Fruit fly (Drosophila melanogaster) whole organism, wandering third instar larva: Measurements from ENCODE around the gene CG43089.

Experiments used
- Abd-B ChIP-seq: fragments of >200 bp; optimal IDR thresholded peaks from 2 replicates; lab custom pipeline; 2017; ENCODE audit warnings: missing biosample characterization, missing genetic modification characterization
- CG32264 ChIP-seq: fragments of 200-800 bp; sonication (Bioruptor generic); optimal IDR thresholded peaks from 2 replicates; lab custom pipeline; 2016; ENCODE audit warnings: missing biosample characterization, missing genetic modification characterization
- CG9705 ChIP-seq: fragments of 200-800 bp; sonication (Bioruptor generic); optimal IDR thresholded peaks from 2 replicates; lab custom pipeline; 2018; ENCODE audit warnings: missing biosample characterization, mild to moderate bottlenecking, missing genetic modification characterization
- CrebA ChIP-seq: fragments of 200-800 bp; sonication (Bioruptor generic); optimal IDR thresholded peaks from 2 replicates; lab custom pipeline; 2016; ENCODE audit warnings: missing biosample characterization, mild to moderate bottlenecking, missing genetic modification characterization, borderline replicate concordance
- Dfd ChIP-seq: fragments of >200 bp; optimal IDR thresholded peaks from 2 replicates; lab custom pipeline; 2017; ENCODE audit warnings: missing biosample characterization, missing genetic modification characterization
- Dif ChIP-seq: fragments of 200-275, 200-300 bp; sonication (Bioruptor generic); optimal IDR thresholded peaks from 2 replicates; lab custom pipeline; 2018; ENCODE audit warnings: missing biosample characterization, missing genetic modification characterization; ENCODE audit not compliant: partially characterized antibody
- GATAd ChIP-seq: sonication (Bioruptor generic); optimal IDR thresholded peaks from 2 replicates; lab custom pipeline; 2016; ENCODE audit warnings: missing biosample characterization, missing genetic modification characterization
- HLH106 ChIP-seq: fragments of 200-800 bp; optimal IDR thresholded peaks from 3 replicates; lab custom pipeline; 2019; ENCODE audit warnings: missing biosample characterization, mild to moderate bottlenecking, missing genetic modification characterization, moderate library complexity
- Hnf4 ChIP-seq: fragments of 200-800 bp; sonication (Bioruptor generic); optimal IDR thresholded peaks from 2 replicates; lab custom pipeline; 2016; ENCODE audit warnings: missing biosample characterization, mild to moderate bottlenecking, missing genetic modification characterization
- Hr78 ChIP-seq: fragments of >200 bp; optimal IDR thresholded peaks from 2 replicates; lab custom pipeline; 2017; ENCODE audit warnings: missing biosample characterization, missing genetic modification characterization
- Hr83 ChIP-seq: fragments of 200-300 bp; sonication (Bioruptor generic); optimal IDR thresholded peaks from 2 replicates; lab custom pipeline; 2016; ENCODE audit warnings: missing biosample characterization, mild to moderate bottlenecking, missing genetic modification characterization, moderate library complexity; ENCODE audit not compliant: poor library complexity, severe bottlenecking
- Jra ChIP-seq: sonication (Bioruptor generic); optimal IDR thresholded peaks from 2 replicates; lab custom pipeline; 2016; ENCODE audit warnings: missing biosample characterization, missing genetic modification characterization
- Mio ChIP-seq: sonication (Bioruptor generic); optimal IDR thresholded peaks from 2 replicates; lab custom pipeline; 2016; ENCODE audit warnings: missing biosample characterization, missing genetic modification characterization
- Myc ChIP-seq: fragments of >200 bp; optimal IDR thresholded peaks from 2 replicates; lab custom pipeline; 2017
- N ChIP-seq: fragments of >200 bp; optimal IDR thresholded peaks from 2 replicates; lab custom pipeline; 2018; ENCODE audit warnings: missing biosample characterization, missing external identifiers, missing genetic modification characterization
- OdsH ChIP-seq: fragments of 200-800 bp; sonication (Bioruptor generic); optimal IDR thresholded peaks from 2 replicates; lab custom pipeline; 2016; ENCODE audit warnings: missing biosample characterization, mild to moderate bottlenecking, missing genetic modification characterization
- Rel ChIP-seq, 2 experiments: fragments of 200-800 bp; sonication (Bioruptor generic) in 1 of 2; optimal IDR thresholded peaks; 2 replicates in 1 of 2; 3 replicates in 1 of 2; lab custom pipeline; 2016 to 2019; ENCODE audit warnings: mild to moderate bottlenecking in 2 of 2, missing biosample characterization in 2 of 2, missing genetic modification characterization in 2 of 2, moderate library complexity in 1 of 2
- Sp1 ChIP-seq: fragments of 200-800 bp; sonication (Bioruptor generic); optimal IDR thresholded peaks from 3 replicates; lab custom pipeline; 2019; ENCODE audit warnings: missing biosample characterization, mild to moderate bottlenecking, missing genetic modification characterization, moderate library complexity
- br ChIP-seq: fragments of 200-800 bp; sonication (Bioruptor generic); optimal IDR thresholded peaks from 2 replicates; lab custom pipeline; 2016; ENCODE audit warnings: missing biosample characterization, missing genetic modification characterization
- brk ChIP-seq: fragments of 200-800 bp; sonication (Bioruptor generic); optimal IDR thresholded peaks from 2 replicates; lab custom pipeline; 2016; ENCODE audit warnings: missing biosample characterization, mild to moderate bottlenecking, missing genetic modification characterization
- dl ChIP-seq, 2 experiments: fragments of 175-275, 200-275 bp in 1 of 2; fragments of 200-275 bp in 1 of 2; sonication (Bioruptor generic); optimal IDR thresholded peaks; lab custom pipeline; 2018; ENCODE audit warnings: mild to moderate bottlenecking in 2 of 2, missing biosample characterization in 2 of 2, missing genetic modification characterization in 2 of 2, moderate library complexity in 2 of 2; ENCODE audit not compliant: partially characterized antibody in 2 of 2, insufficient read depth in 1 of 2
- dmrt93B ChIP-seq: fragments of 200-800 bp; sonication (Bioruptor generic); optimal IDR thresholded peaks from 2 replicates; lab custom pipeline; 2018; ENCODE audit warnings: missing biosample characterization, mild to moderate bottlenecking, missing genetic modification characterization
- dsf ChIP-seq: sonication (Bioruptor generic); optimal IDR thresholded peaks from 2 replicates; lab custom pipeline; 2016; ENCODE audit warnings: missing biosample characterization, missing genetic modification characterization, borderline replicate concordance
- h ChIP-seq: fragments of 200-800 bp; sonication (Bioruptor generic); optimal IDR thresholded peaks from 3 replicates; lab custom pipeline; 2016; ENCODE audit warnings: missing biosample characterization, mild to moderate bottlenecking, missing genetic modification characterization
- jim ChIP-seq: fragments of 175-275, 200-325 bp; sonication (Bioruptor generic); optimal IDR thresholded peaks from 2 replicates; lab custom pipeline; 2016; ENCODE audit warnings: missing biosample characterization, mild to moderate bottlenecking, missing genetic modification characterization
- lola ChIP-seq: fragments of >200 bp; optimal IDR thresholded peaks from 2 replicates; lab custom pipeline; 2017; ENCODE audit warnings: missing biosample characterization, missing genetic modification characterization
- pan ChIP-seq: fragments of >200 bp; optimal IDR thresholded peaks from 2 replicates; lab custom pipeline; 2017
- psq ChIP-seq: fragments of 200-800 bp; sonication (Bioruptor generic); optimal IDR thresholded peaks from 3 replicates; lab custom pipeline; 2017; ENCODE audit warnings: missing biosample characterization, mild to moderate bottlenecking, missing genetic modification characterization, moderate library complexity
- rgr ChIP-seq: fragments of 200-800 bp; sonication (Bioruptor generic); optimal IDR thresholded peaks from 3 replicates; lab custom pipeline; 2016; ENCODE audit warnings: missing biosample characterization, mild to moderate bottlenecking, missing genetic modification characterization
- sv ChIP-seq: fragments of 200-800 bp; sonication (Bioruptor generic); optimal IDR thresholded peaks from 3 replicates; lab custom pipeline; 2016; ENCODE audit warnings: missing biosample characterization, missing genetic modification characterization
- tai ChIP-seq: sonication (Bioruptor generic); optimal IDR thresholded peaks from 2 replicates; lab custom pipeline; 2016; ENCODE audit warnings: missing biosample characterization, missing genetic modification characterization
- usp ChIP-seq: fragments of >200 bp; optimal IDR thresholded peaks from 2 replicates; lab custom pipeline; 2017; ENCODE audit warnings: missing biosample characterization, missing genetic modification characterization
- woc ChIP-seq: sonication (Bioruptor generic); optimal IDR thresholded peaks from 2 replicates; lab custom pipeline; 2016; ENCODE audit warnings: missing biosample characterization, mild to moderate bottlenecking, missing genetic modification characterization

Gene CG43089

DNA sequence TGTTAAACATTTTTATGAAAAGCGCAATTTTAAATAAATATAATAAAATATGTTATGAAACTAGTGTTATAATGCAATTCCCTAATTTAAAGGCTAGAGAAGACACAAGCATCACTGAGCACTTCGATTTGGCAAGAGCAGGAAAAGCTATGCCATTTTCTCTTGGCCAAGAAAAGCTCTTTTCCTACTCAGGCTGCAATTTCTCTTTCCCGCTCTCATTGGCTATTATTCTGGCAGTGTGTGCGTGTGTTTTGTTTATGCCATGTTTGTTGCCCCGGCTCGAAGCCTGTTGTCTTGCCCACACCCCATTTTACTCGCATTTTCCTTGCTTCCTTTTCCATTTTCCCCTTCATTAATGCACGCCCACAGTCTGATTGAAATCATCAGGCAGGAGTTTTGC is 33.4 kb downstream of the CG43089 start:
- TF ChIP-seq Mio (GFP tag; lab: Kevin White, UChicago) (no peak), Dif (GFP tag; lab: Kevin White, UChicago) (no peak), pan (lab: Kevin White, UChicago) (no peak), h (GFP tag; lab: Kevin White, UChicago) (no peak), GATAd (GFP tag; lab: Kevin White, UChicago) (no peak), Dfd (GFP tag; lab: Kevin White, UChicago) (no peak), CrebA (GFP tag; lab: Kevin White, UChicago) (no peak), dmrt93B (GFP tag; lab: Kevin White, UChicago) (no peak), Sp1 (GFP tag; lab: Kevin White, UChicago) (no peak), Hnf4 (GFP tag; lab: Kevin White, UChicago) (no peak), CG32264 (no peak), brk (GFP tag; lab: Kevin White, UChicago) (no peak), br (no peak), Myc (no peak), sv (GFP tag; lab: Kevin White, UChicago) (no peak), OdsH (GFP tag; lab: Kevin White, UChicago) (no peak), usp (GFP tag; lab: Kevin White, UChicago) (no peak), Jra (GFP tag; lab: Kevin White, UChicago) (no peak)

DNA sequence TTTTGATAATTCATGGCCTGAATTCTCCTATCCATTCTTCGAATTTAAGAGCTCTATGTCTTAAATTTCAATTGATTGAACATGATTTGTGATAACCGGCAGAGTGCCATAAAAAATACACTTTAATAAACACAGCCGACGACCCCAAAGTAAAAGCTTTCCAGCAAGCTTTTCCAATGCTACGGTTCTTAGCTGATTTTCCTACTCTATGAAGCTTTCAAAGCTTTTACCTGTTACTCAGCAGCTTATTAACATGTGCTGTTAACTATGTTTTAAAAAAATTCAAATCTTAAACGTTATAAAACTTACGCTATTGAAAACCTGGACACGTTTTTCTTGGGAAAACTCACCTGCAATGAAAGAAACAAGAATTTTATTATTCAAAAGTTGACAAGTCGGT is 38.9 kb downstream of the CG43089 start:
- TF ChIP-seq brk (GFP tag; lab: Kevin White, UChicago) = peak; percentile 8
- TF ChIP-seq dl (GFP tag; optimal IDR thresholded peaks at IDR 0.05; lab: Kevin White, UChicago; ENCODE audit: insufficient read depth in 1 of 2, partially characterized antibody in 2 of 2) = no peak

- no peak for TF ChIP-seq Hr83 (GFP tag; lab: Kevin White, UChicago)
- TF ChIP-seq HLH106 (tag; lab: Kevin White, UChicago) = no peak
- no peak for TF ChIP-seq woc
- TF ChIP-seq tai (GFP tag; lab: Kevin White, UChicago) = no peak
- no peak for TF ChIP-seq CG32264
- TF ChIP-seq usp (GFP tag; lab: Kevin White, UChicago) = no peak
- no peak for TF ChIP-seq Dif (GFP tag; lab: Kevin White, UChicago)
- TF ChIP-seq psq (GFP tag; lab: Kevin White, UChicago) = no peak
- TF ChIP-seq lola (GFP tag; lab: Kevin White, UChicago) = no peak
- TF ChIP-seq Hr78 = no peak
- no peak for TF ChIP-seq Mio (GFP tag; lab: Kevin White, UChicago)
- no peak for TF ChIP-seq sv (GFP tag; lab: Kevin White, UChicago)
- TF ChIP-seq GATAd (GFP tag; lab: Kevin White, UChicago) = no peak
- TF ChIP-seq Sp1 (GFP tag; lab: Kevin White, UChicago) = no peak
- no peak for TF ChIP-seq Jra (GFP tag; lab: Kevin White, UChicago)
- no peak for TF ChIP-seq OdsH (GFP tag; lab: Kevin White, UChicago)
- no peak for TF ChIP-seq CG9705 (GFP tag; lab: Kevin White, UChicago)
- no peak for TF ChIP-seq h (GFP tag; lab: Kevin White, UChicago)
- no peak for TF ChIP-seq rgr (GFP tag; lab: Kevin White, UChicago)
Observed at dm6 chr3L:3753636-3754035, 39.8 kb downstream of the CG43089 start.

- TF ChIP-seq br = no peak
- no peak for TF ChIP-seq usp (GFP tag; lab: Kevin White, UChicago)
- no peak for TF ChIP-seq Sp1 (GFP tag; lab: Kevin White, UChicago)
- TF ChIP-seq rgr (GFP tag; lab: Kevin White, UChicago) = no peak
- no peak for TF ChIP-seq jim (GFP tag; lab: Kevin White, UChicago)
- no peak for TF ChIP-seq woc
- no peak for TF ChIP-seq N (GFP tag; lab: Kevin White, UChicago)
- no peak for TF ChIP-seq Myc
- no peak for TF ChIP-seq dsf (GFP tag; lab: Kevin White, UChicago)
- TF ChIP-seq Abd-B (GFP tag; lab: Kevin White, UChicago) = no peak
- TF ChIP-seq pan (lab: Kevin White, UChicago) = no peak
- no peak for TF ChIP-seq CG9705 (GFP tag; lab: Kevin White, UChicago)
- no peak for TF ChIP-seq sv (GFP tag; lab: Kevin White, UChicago)
- TF ChIP-seq Rel (GFP tag; optimal IDR thresholded peaks at IDR 0.05; lab: Kevin White, UChicago) = no peak
- TF ChIP-seq Rel (tag; optimal IDR thresholded peaks at IDR 0.05; lab: Kevin White, UChicago) = no peak
- no peak for TF ChIP-seq dl (GFP tag; optimal IDR thresholded peaks at IDR 0.05; lab: Kevin White, UChicago; ENCODE audit: insufficient read depth in 1 of 2, partially characterized antibody in 2 of 2)
- TF ChIP-seq h (GFP tag; lab: Kevin White, UChicago) = no peak
Observed at dm6 chr3L:3755101-3755500, 41.3 kb downstream of the CG43089 start, which contains the start of gene ppk27. ppk27 (minus strand) TSS chr3L:3755201.
